Worm (Caenorhabditis elegans): ENCODE results near the gene ceh-20.

The ceh-20 gene

DNA sequence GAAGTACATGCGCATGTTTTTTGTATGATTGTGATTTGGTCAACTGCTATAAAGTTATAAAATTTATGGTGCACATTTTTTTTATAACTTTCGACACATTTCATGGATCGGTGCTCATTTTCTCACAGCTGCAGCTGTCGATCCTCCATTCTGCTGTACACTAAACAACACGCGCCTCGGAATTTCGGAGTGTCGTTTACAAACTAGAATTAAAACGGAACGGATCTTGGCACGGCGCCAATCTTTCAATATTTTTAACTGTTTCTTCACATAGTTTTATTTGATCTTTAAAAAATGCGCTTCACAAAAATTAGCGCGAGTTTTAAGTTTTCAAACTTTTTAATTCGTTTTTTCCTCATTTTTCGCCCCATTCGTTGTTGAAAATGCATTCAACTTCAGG lies 33.3 kb upstream of the ceh-20 start, which contains the start of gene let-711 (continued):
- TF ChIP-seq lin-54 (GFP tag; optimal IDR thresholded peaks at IDR 0.05) (peak; percentile 55), ztf-22 (GFP tag; optimal IDR thresholded peaks at IDR 0.05) (no peak), ZK185.1 (tag; optimal IDR thresholded peaks at IDR 0.05; ENCODE audit: poor library complexity, severe bottlenecking) (no peak), D2030.7 (GFP tag; IDR thresholded peaks at IDR 0.05) (peak; percentile 53), dpff-1 (tag; optimal IDR thresholded peaks at IDR 0.05) (no peak), snpc-4 (GFP tag; optimal IDR thresholded peaks at IDR 0.05) (peak; percentile 22), snpc-4 (tag; optimal IDR thresholded peaks at IDR 0.05) (no peak), snpc-3.4 (tag; optimal IDR thresholded peaks at IDR 0.05) (peak; percentile 7), madf-6 (GFP tag; IDR thresholded peaks at IDR 0.05) (peak; percentile 92), xnd-1 (tag; optimal IDR thresholded peaks at IDR 0.05) (peak; percentile 60), dpl-1 (GFP tag; optimal IDR thresholded peaks at IDR 0.05) (peak; percentile 37), efl-1 (GFP tag; optimal IDR thresholded peaks at IDR 0.05) (peak; percentile 89), madf-8 (GFP tag; conservative IDR thresholded peaks at IDR 0.05) (peak; percentile 79), F22D6.2 (tag; optimal IDR thresholded peaks at IDR 0.05) (no peak), unc-130 (GFP tag; optimal IDR thresholded peaks at IDR 0.05) (no peak), aptf-2 (GFP tag; conservative IDR thresholded peaks at IDR 0.05) (no peak)

DNA sequence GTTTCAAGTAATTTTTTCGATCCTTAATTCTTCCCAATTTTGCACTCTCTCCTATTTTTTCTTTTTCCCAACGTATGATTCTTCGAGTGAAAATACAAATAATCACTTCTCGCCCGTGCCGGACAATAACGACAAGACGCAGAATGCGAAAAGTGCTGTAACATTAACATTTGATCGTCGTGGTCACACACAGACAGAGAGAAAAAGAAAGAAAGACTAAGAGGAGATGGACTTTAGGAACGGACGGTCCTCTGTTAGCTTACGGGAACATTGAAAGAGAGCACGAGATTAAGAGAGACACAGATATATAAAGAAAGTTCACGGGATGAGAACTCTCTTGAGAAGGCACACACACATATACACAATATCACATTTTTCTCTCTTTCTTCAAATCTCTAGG lies 31.8 kb upstream of the ceh-20 start:
- TF ChIP-seq ztf-26 (tag; optimal IDR thresholded peaks at IDR 0.05) (no peak), egl-18 (GFP tag; IDR thresholded peaks at IDR 0.05) (no peak), aptf-2 (GFP tag; conservative IDR thresholded peaks at IDR 0.05) (no peak), snpc-3.4 (tag; optimal IDR thresholded peaks at IDR 0.05) (no peak), nhr-27 (tag; optimal IDR thresholded peaks at IDR 0.05) (no peak), hmg-1.2 (GFP tag; IDR thresholded peaks at IDR 0.05) (no peak; the same call in 1 of the 2 replicates), nhr-120 (GFP tag; IDR thresholded peaks at IDR 0.05) (no peak), attf-3 (GFP tag; conservative IDR thresholded peaks at IDR 0.05) (peak; percentile 50), ceh-91 (GFP tag; IDR thresholded peaks at IDR 0.05) (no peak), ceh-100 (GFP tag; IDR thresholded peaks at IDR 0.05) (no peak), nhr-80 (tag; optimal IDR thresholded peaks at IDR 0.05) (peak; percentile 24), K11D2.4 (GFP tag; IDR thresholded peaks at IDR 0.05) (no peak), mcd-1 (GFP tag; IDR thresholded peaks at IDR 0.05) (no peak), attf-5 (GFP tag; optimal IDR thresholded peaks at IDR 0.05) (no peak), hmg-20 (GFP tag; IDR thresholded peaks at IDR 0.05) (no peak), mes-4 (tag; optimal IDR thresholded peaks at IDR 0.05) (no peak), sdz-38 (tag; optimal IDR thresholded peaks at IDR 0.05) (no peak), cebp-1 (GFP tag; IDR thresholded peaks at IDR 0.05) (no peak), cebp-1 (tag; optimal IDR thresholded peaks at IDR 0.05) (peak; percentile 17), F52B5.7 (tag; optimal IDR thresholded peaks at IDR 0.05) (no peak)

DNA sequence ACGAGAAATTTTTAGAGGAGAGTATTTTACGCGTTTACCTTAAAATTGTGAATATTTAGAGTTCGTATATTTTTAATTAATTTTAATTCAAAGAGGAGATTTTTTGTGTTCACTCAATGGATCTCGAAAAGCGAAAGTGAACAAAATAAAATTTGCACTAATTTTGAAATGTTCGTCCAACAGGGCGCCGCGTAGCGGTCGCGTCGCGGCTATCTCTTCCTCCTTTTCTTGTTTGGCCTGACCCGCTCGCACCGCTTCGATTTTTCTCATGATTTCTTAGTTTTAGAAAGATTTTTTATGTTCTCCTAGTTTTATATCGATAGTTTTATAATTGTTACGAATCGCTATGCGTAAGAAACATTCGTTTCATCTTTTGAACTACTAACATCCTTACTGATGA lies 28.2 kb upstream of the ceh-20 start:
- TF ChIP-seq let-607 (tag; optimal IDR thresholded peaks at IDR 0.05), result peak in 1 of 2 experiments; percentile 13
- TF ChIP-seq athp-1 (tag; optimal IDR thresholded peaks at IDR 0.05), result no peak
- TF ChIP-seq cebp-1 (GFP tag; IDR thresholded peaks at IDR 0.05), result no peak
- TF ChIP-seq cebp-1 (tag; optimal IDR thresholded peaks at IDR 0.05), result peak; percentile 11
- TF ChIP-seq rpc-1 (optimal IDR thresholded peaks at IDR 0.05), result no peak
- no peak for TF ChIP-seq rpc-1 (tag; optimal IDR thresholded peaks at IDR 0.05)
- TF ChIP-seq rcor-1 (GFP tag; IDR thresholded peaks at IDR 0.05), result no peak
- no peak for TF ChIP-seq lin-54 (GFP tag; optimal IDR thresholded peaks at IDR 0.05)
- no peak for TF ChIP-seq bed-1 (GFP tag; IDR thresholded peaks at IDR 0.05)
- TF ChIP-seq dpff-1 (tag; optimal IDR thresholded peaks at IDR 0.05), result no peak
- TF ChIP-seq snpc-4 (GFP tag; optimal IDR thresholded peaks at IDR 0.05), result no peak
- peak in 1 of 4 experiments; percentile 32 for TF ChIP-seq snpc-4 (tag; optimal IDR thresholded peaks at IDR 0.05)
- no peak for TF ChIP-seq sdz-38 (tag; optimal IDR thresholded peaks at IDR 0.05)

Measured in whole organism, young adult.